Fruit fly (Drosophila melanogaster): ENCODE results near the gene CG11584.
A peak's percentile ranks its signal among the peaks of the same experiment; 100 is the strongest.

Gene CG11584

dm6 chrX:14180728-14181127 is at the start of gene CG11584:
Gene CG11584, plus strand, starts transcription at chrX:14181028.
- TF ChIP-seq CG5953 (GFP tag; IDR thresholded peaks at IDR 0.05) (no peak), CG4282 (GFP tag; optimal IDR thresholded peaks at IDR 0.05) (no peak), CG17612 (GFP tag; IDR thresholded peaks at IDR 0.05) (no peak), vnd (GFP tag; IDR thresholded peaks at IDR 0.05; ENCODE audit: partially characterized antibody) (no peak), vvl (GFP tag; IDR thresholded peaks at IDR 0.05) (peak; percentile 15; the same call in 1 of the 2 replicates), Xbp1 (GFP tag; optimal IDR thresholded peaks at IDR 0.05) (no peak), salm (tag; optimal IDR thresholded peaks at IDR 0.05) (no peak), Sox102F (GFP tag; optimal IDR thresholded peaks at IDR 0.05) (peak; percentile 3), CG6272 (GFP tag; IDR thresholded peaks at IDR 0.05) (no peak), gcm (GFP tag; optimal IDR thresholded peaks at IDR 0.05) (no peak), pan (optimal IDR thresholded peaks at IDR 0.05) (no peak), pan (GFP tag; optimal IDR thresholded peaks at IDR 0.05 in 1 of 2, IDR thresholded peaks at IDR 0.05 in 1 of 2) (no peak), CG10321 (GFP tag; IDR thresholded peaks at IDR 0.05) (no peak), pros (GFP tag; optimal IDR thresholded peaks at IDR 0.05) (no peak), ssp (GFP tag; IDR thresholded peaks at IDR 0.05) (no peak), CG6175 (GFP tag; IDR thresholded peaks at IDR 0.05) (no peak)

dm6 chrX:14133936-14134335 is 46.9 kb upstream of the CG11584 start:
- TF ChIP-seq nom (GFP tag; optimal IDR thresholded peaks at IDR 0.05) = peak; percentile 22
- TF ChIP-seq CrebB (tag; optimal IDR thresholded peaks at IDR 0.05) = no peak

- TF ChIP-seq Drgx (GFP tag; IDR thresholded peaks at IDR 0.05) (0 out of 2 replicates have a peak, but pooled peaks have one; percentile 11), CG13296 (GFP tag; optimal IDR thresholded peaks at IDR 0.05) (no peak)
Observed at dm6 chrX:14148171-14148570, 32.7 kb upstream of the CG11584 start.

dm6 chrX:14149312-14149711 is 31.5 kb upstream of the CG11584 start:
- TF ChIP-seq chinmo (GFP tag; IDR thresholded peaks at IDR 0.05; ENCODE audit: partially characterized antibody) = no peak
- no peak for TF ChIP-seq CG1603 (tag; optimal IDR thresholded peaks at IDR 0.05)
- TF ChIP-seq Doc2 (GFP tag; IDR thresholded peaks at IDR 0.05) = no peak
- no peak for TF ChIP-seq CG5245 (GFP tag; optimal IDR thresholded peaks at IDR 0.05)
- peak; percentile 71 for TF ChIP-seq Drgx (GFP tag; IDR thresholded peaks at IDR 0.05)
- TF ChIP-seq vvl (GFP tag; IDR thresholded peaks at IDR 0.05) = no peak
- no peak for TF ChIP-seq fd64A (GFP tag; optimal IDR thresholded peaks at IDR 0.05)
- peak; percentile 6 for TF ChIP-seq sens (GFP tag)

- TF ChIP-seq Neu2 (GFP tag; optimal IDR thresholded peaks at IDR 0.05; ENCODE audit: borderline replicate concordance) = no peak
- no peak for TF ChIP-seq CG3726 (GFP tag; IDR thresholded peaks at IDR 0.05)
- TF ChIP-seq CG17186 (GFP tag; optimal IDR thresholded peaks at IDR 0.05) = no peak
- TF ChIP-seq CG12391 (tag; optimal IDR thresholded peaks at IDR 0.05) = no peak
- no peak for TF ChIP-seq CG18262 (tag; optimal IDR thresholded peaks at IDR 0.05)
- no peak for TF ChIP-seq CG2889 (GFP tag; IDR thresholded peaks at IDR 0.05)
- no peak for TF ChIP-seq Trl (optimal IDR thresholded peaks at IDR 0.05)
- no peak for TF ChIP-seq Trl (GFP tag; optimal IDR thresholded peaks at IDR 0.05)
- no peak for TF ChIP-seq CG6254 (GFP tag; optimal IDR thresholded peaks at IDR 0.05)
- TF ChIP-seq CG8290 (GFP tag; optimal IDR thresholded peaks at IDR 0.05) = no peak
- TF ChIP-seq CG8290 (tag; optimal IDR thresholded peaks at IDR 0.05) = no peak
- no peak for TF ChIP-seq HLH54F (GFP tag; optimal IDR thresholded peaks at IDR 0.05)
- TF ChIP-seq CG17359 (tag; optimal IDR thresholded peaks at IDR 0.05) = no peak
- TF ChIP-seq Ssrp (tag; optimal IDR thresholded peaks at IDR 0.05) = no peak
- TF ChIP-seq Atf-2 (GFP tag; optimal IDR thresholded peaks at IDR 0.05) = no peak
- no peak for TF ChIP-seq CG16863 (GFP tag; optimal IDR thresholded peaks at IDR 0.05)
- no peak for TF ChIP-seq Sry-β (GFP tag; optimal IDR thresholded peaks at IDR 0.05)
- no peak for TF ChIP-seq CG32772 (GFP tag; IDR thresholded peaks at IDR 0.05)
- no peak for TF ChIP-seq CG12104 (GFP tag; optimal IDR thresholded peaks at IDR 0.05)
- no peak for TF ChIP-seq Sox100B (GFP tag; optimal IDR thresholded peaks at IDR 0.05)
- TF ChIP-seq CG15601 (tag; optimal IDR thresholded peaks at IDR 0.05) = no peak
Observed at dm6 chrX:14151906-14152305, 28.9 kb upstream of the CG11584 start, which contains the start of gene CG12479. Gene CG12479, minus strand, starts transcription at chrX:14152006.
